Worm (Caenorhabditis elegans) whole organism, young adult: ENCODE results near the gene C31C9.7.
"Not testable (repeated sequence)": the region's sequence is repeated elsewhere in the genome, so short reads cannot be mapped to it uniquely, and the experiment has no call there.

Source experiments
- Y95B8A.8 ChIP-seq: fragments of 200-800 bp; sonication (Bioruptor generic); IDR thresholded peaks from 2 replicates; pipeline ENCODE4 v1.3.6; 2022; ENCODE audit warnings: missing genetic modification reagents, missing genetic modification characterization, missing compliant biosample characterization
- ama-1 ChIP-seq, 3 experiments: fragments of 150-350 bp in 1 of 3; sonication (generic microtip) in 2 of 3; optimal IDR thresholded peaks; 2 replicates each; lab custom pipeline; 2014 to 2018; ENCODE audit warnings: missing biosample characterization in 2 of 3, missing genetic modification characterization in 2 of 3, missing genetic modification reagents in 2 of 3

DNA sequence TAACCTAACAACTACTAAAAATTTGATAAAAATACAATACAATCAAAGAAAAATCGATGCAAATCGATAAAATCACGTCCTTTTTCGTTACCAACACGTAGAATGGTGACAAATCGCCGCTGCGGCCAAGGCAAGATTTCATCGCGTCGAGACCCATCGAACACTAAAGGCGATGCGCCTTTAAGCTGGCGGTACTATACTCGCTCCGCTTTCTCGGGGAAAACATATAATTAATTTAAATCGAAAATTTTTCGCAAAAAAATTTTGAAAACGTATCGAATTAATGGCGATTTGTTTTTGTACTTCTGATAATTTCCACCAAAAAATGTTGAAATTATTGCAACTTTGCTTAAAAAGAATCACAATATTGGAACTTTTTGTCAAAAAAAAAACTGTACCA is 46.7 kb upstream of the C31C9.7 start:
- TF ChIP-seq Y95B8A.8; ama-1 (optimal IDR thresholded peaks at IDR 0.05; lab: Kevin White, UChicago); ama-1 (GFP tag; optimal IDR thresholded peaks at IDR 0.05; lab: Kevin White, UChicago): not testable (repeated sequence)
